Worm (Caenorhabditis elegans): ENCODE measurements around the gene F07F6.1.

DNA sequence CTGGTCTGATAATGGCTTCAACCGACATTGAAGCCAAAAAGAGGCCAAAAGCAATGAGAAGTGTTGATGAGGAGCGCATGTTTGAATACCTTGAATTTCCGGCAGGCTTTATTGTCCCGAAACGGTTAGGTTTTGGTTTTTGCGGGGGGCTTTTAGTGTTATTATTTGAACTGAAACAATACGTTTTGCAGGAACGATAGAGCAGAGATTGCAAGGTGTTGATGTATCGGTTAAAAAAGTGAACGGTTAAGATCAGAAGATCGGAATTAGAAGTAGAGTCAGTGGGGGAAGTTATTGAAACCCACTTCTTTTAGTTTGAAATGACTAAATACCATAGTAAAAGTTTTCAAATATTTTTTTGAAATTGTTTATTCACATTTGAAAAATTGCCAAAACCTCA lies 30.1 kb upstream of the F07F6.1 start, which contains the start of gene clec-141:
- TF ChIP-seq ceh-36 (tag; optimal IDR thresholded peaks at IDR 0.05) (no peak), ama-1 (optimal IDR thresholded peaks at IDR 0.05) (no peak), pes-1 (GFP tag; IDR thresholded peaks at IDR 0.05) (no peak), B0310.2 (tag; optimal IDR thresholded peaks at IDR 0.05) (no peak), hmg-4 (GFP tag; optimal IDR thresholded peaks at IDR 0.05) (no peak), sea-1 (GFP tag; conservative IDR thresholded peaks at IDR 0.05) (no peak), tra-4 (tag; optimal IDR thresholded peaks at IDR 0.05) (no peak), flt-1 (GFP tag; IDR thresholded peaks at IDR 0.05) (no peak), ets-7 (tag; optimal IDR thresholded peaks at IDR 0.05) (no peak), ceh-13 (GFP tag; optimal IDR thresholded peaks at IDR 0.05) (no peak), aly-1 (tag; optimal IDR thresholded peaks at IDR 0.05) (no peak), scrt-1 (GFP tag; IDR thresholded peaks at IDR 0.05) (no peak)

All from whole organism, early embryonic.